Worm (Caenorhabditis elegans) whole organism, midembryonic: ENCODE measurements around the gene klp-19.

Source experiments
- flt-1 ChIP-seq: fragments of 200-800 bp; sonication (Bioruptor generic); IDR thresholded peaks from 2 replicates; pipeline ENCODE4 v1.3.6; 2022; ENCODE audit warnings: missing genetic modification characterization, missing compliant biosample characterization
- klf-2 ChIP-seq: fragments of 200-800 bp; sonication (Bioruptor generic); conservative IDR thresholded peaks from 2 replicates; pipeline ENCODE4 v1.3.6; 2022; ENCODE audit warnings: missing genetic modification reagents, missing genetic modification characterization, missing compliant biosample characterization
- med-1 ChIP-seq: sonication (generic microtip); optimal IDR thresholded peaks from 2 replicates; lab custom pipeline; 2017; ENCODE audit warnings: missing genetic modification characterization, mild to moderate bottlenecking, missing compliant biosample characterization, antibody characterized with exemption, missing genetic modification reagents; ENCODE audit not compliant: insufficient read depth
- ztf-23 ChIP-seq: fragments of 200-800 bp; sonication (Bioruptor generic); IDR thresholded peaks from 2 replicates; pipeline ENCODE4 v1.3.6; 2022; ENCODE audit warnings: missing genetic modification reagents, missing genetic modification characterization, missing compliant biosample characterization

- no peak for TF ChIP-seq ztf-23
- TF ChIP-seq flt-1 (GFP tag; lab: Robert Waterston, UW): no peak
- TF ChIP-seq med-1 (GFP tag; lab: Kevin White, UChicago): no peak
- TF ChIP-seq klf-2 (GFP tag; lab: Robert Waterston, UW): no peak
These were observed 40.8 kb upstream of the klp-19 start for ce11 chrIII:13347782-13348327.
